Worm (Caenorhabditis elegans): ENCODE data around the gene T03F6.9.

Gene T03F6.9

DNA sequence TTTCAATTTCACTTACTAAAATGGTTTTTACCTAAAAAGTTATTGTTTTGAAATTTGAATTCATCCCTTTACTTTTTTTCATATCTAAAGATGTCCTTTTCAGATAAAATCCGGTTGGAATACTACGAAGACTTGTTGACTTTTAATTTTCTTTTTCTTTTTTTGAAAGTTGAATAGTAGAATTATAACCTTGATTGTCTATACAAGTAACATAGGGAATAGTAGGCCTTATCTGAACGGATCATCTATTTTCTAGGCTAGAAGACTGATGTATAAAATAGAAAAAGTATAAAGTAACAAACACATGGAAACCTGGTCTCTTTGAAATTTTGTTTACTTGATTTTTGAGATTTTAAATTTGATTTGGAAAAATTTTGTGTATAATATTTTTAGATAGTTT is 10.0 kb upstream of the T03F6.9 start:
- TF ChIP-seq unc-62 (GFP tag; optimal IDR thresholded peaks at IDR 0.05): no peak

DNA sequence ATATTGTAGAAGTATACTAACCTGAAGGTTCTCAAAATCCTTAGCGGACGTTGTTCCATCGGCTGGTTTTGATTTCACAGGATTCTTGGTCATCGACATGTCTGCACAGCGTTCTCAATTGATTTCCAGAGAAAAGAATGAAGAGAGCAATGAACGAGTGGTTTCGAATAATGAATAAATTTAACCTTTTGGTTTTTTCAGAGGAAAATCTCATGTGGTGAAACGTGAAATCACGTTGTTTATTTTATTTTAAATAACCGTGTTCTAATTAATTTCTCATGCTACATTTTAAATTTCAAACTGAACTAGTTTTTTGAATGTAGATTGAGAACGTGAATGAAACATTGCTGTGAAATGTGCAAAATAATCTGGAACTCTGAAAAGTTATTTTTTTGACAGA is 9.3 kb upstream of the T03F6.9 start, which contains the start of gene T03F6.6:
Gene T03F6.6 (minus strand): TSS at position 101 of the 400 bp plus-strand sequence.
- TF ChIP-seq unc-62 (GFP tag; optimal IDR thresholded peaks at IDR 0.05): no peak

DNA sequence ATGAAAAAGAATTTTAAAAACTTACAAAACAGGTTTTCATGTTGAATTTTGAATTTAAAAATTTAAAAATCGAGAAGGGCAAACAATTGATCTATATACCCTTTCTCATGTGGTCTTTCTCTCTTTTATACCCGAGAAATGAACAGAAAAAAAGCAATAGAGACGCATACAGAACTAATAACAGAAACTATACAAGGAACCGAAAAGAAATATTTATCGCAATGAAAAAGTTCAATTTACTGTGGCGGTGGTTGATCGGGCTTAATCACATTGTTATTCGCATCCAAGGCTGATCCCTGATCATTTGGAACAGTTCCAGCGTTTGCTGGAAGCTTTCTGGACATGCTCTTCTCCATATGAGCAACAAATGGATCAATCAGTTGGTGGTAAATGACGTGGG is 7.4 kb upstream of the T03F6.9 start, which contains the start of gene T03F6.10:
Gene T03F6.10 (minus strand): TSS at position 101 of the 400 bp plus-strand sequence.
- no peak for TF ChIP-seq unc-62 (GFP tag; optimal IDR thresholded peaks at IDR 0.05)

DNA sequence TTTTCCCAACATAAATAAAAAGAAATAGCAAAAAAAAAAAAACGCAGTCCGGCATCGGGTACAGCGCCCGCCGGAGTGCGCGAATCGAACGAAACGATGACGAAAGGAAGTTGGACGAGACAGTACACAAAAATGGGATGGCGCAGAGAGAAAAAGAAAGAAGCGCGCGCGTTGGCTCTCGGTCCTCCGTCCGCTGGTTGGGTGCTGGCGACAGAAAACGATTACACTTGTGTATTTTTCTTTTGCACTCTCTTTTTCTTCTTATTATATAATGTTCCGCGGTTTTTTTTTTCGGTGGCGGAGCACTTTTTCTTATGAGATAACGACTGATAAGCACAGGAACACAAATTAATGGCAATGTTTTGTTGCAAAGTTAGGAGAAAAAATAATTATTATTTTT is 6.4 kb upstream of the T03F6.9 start:
- no peak for TF ChIP-seq unc-62 (GFP tag; optimal IDR thresholded peaks at IDR 0.05)

DNA sequence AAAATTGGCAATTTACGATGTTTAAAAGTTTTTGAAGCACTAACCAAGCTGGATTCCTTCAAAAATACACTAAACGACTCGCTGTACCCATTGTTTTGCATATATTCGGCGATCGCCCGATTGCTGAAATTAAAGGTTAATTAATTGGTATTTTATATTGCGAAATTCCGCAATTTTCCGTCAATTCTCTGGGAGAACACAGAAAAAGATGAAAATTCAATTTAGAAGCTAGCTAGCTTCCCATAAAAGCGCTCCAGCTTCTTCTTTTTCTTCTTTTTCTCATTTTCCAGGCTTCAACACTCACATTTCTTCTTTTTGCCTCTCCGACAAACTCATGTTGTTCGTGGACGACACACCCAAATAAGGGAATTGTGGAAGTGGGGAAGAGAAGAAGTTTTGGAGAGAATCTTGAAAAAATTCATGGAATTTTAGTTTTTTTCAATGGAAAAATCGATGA is 5.5 kb upstream of the T03F6.9 start, which contains the start of gene lis-1:
Gene lis-1 (minus strand): TSS at position 407 of the 457 bp plus-strand sequence.
- no peak for TF ChIP-seq unc-62 (GFP tag; optimal IDR thresholded peaks at IDR 0.05)

ce11 chrIII:13359847-13360246 is 11.0 kb downstream of the T03F6.9 start:
- no peak for TF ChIP-seq unc-62 (GFP tag; optimal IDR thresholded peaks at IDR 0.05)

DNA sequence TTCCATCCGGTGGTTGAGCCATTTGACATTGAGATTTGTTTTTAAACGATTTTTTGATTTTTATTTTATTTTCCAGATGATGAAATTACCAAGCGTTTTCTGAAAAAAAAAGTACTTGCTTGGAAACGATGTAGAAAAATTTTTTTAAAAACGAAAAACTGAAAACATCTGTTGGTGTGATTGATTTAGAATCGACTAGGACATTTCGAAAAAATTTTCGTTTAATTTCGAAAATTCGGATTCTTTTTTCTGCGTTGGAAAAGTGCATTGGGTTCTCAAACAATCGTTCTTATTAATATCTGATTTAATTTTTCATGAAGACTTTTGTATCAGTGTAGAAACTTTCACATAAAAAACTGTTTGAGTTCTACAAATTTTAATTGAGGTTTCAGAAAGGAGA is 11.6 kb downstream of the T03F6.9 start, which contains the start of gene F53A2.9:
Gene F53A2.9 (minus strand): TSS at position 101 of the 400 bp plus-strand sequence.
- no peak for TF ChIP-seq unc-62 (GFP tag; optimal IDR thresholded peaks at IDR 0.05)

- TF ChIP-seq unc-62 (GFP tag; optimal IDR thresholded peaks at IDR 0.05): no peak
Measured at ce11 chrIII:13350964-13351363, 19.9 kb downstream of the T03F6.9 start.

ce11 chrIII:13348891-13349290 is 22.0 kb downstream of the T03F6.9 start:
- no peak for TF ChIP-seq unc-62 (GFP tag; optimal IDR thresholded peaks at IDR 0.05)

DNA sequence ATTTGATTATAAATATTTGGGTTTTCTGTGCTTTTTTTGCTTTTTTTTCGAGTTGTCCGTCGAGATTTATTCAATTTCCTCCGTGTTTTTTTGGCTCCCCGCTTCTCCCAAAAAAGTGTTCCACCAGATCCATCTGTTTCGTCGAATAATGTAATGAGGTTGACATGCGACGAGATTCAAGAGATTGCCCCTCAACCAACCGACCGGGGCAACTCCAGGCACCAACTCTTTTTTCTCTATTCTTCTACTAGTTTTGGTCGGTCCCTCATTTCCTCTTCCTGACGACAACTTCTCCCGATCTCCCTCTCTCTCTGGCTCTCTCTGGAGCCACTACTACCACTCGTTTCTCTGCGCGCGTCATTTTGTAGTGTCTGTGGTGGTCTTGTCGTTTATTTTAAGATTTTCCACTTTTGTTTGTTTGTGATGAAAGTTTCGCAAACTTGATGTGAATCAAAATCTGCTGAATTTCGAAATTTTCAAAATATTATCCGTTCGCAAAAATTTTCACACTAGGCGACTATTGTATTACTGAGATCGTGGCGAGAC is 23.0 kb downstream of the T03F6.9 start:
- TF ChIP-seq unc-62 (GFP tag; optimal IDR thresholded peaks at IDR 0.05): no peak

- no peak for TF ChIP-seq unc-62 (GFP tag; optimal IDR thresholded peaks at IDR 0.05)
Measured at ce11 chrIII:13346785-13347184, 24.1 kb downstream of the T03F6.9 start, which contains the start of gene mtm-6. TSS of gene mtm-6 (plus strand) at chrIII:13347085.

DNA sequence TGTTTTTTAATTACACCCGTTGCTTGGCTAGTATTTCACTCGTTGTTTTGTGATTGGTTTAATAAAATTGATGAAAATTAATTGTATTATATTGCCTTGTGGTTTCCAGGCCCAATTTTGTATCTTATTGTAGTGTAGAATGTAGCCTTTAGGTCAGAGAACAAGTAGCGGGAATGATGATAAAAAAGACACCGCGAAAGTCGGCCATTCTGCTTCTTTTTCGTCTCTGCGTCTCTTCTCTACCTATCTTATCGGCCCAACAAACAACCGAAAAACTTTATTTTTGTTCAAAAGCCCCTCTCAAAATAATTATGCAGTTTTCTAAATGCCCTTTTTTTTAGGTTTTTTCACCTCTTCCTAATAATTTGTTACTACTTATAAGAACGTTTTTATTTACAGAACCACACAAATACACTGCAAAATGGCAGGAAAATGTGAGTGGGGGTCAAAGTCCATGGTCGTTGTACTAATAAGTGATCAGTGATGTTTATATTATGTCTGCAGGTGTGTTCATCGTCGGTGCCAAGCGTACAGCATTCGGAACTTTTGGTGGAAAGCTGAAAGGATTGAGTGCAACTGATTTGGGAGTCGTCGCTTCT is 26.2 kb downstream of the T03F6.9 start, which contains the start of gene acaa-2:
Gene acaa-2 (plus strand): TSS at position 400 of the 599 bp plus-strand sequence.
- no peak for TF ChIP-seq unc-62 (GFP tag; optimal IDR thresholded peaks at IDR 0.05)

- TF ChIP-seq unc-62 (GFP tag; optimal IDR thresholded peaks at IDR 0.05): no peak
Measured at ce11 chrIII:13343562-13344139, 27.2 kb downstream of the T03F6.9 start.

ce11 chrIII:13343117-13343516 is 27.8 kb downstream of the T03F6.9 start, which contains the start of gene ife-1:
TSS of gene ife-1 (plus strand) at chrIII:13343417.
- TF ChIP-seq unc-62 (GFP tag; optimal IDR thresholded peaks at IDR 0.05): no peak

DNA sequence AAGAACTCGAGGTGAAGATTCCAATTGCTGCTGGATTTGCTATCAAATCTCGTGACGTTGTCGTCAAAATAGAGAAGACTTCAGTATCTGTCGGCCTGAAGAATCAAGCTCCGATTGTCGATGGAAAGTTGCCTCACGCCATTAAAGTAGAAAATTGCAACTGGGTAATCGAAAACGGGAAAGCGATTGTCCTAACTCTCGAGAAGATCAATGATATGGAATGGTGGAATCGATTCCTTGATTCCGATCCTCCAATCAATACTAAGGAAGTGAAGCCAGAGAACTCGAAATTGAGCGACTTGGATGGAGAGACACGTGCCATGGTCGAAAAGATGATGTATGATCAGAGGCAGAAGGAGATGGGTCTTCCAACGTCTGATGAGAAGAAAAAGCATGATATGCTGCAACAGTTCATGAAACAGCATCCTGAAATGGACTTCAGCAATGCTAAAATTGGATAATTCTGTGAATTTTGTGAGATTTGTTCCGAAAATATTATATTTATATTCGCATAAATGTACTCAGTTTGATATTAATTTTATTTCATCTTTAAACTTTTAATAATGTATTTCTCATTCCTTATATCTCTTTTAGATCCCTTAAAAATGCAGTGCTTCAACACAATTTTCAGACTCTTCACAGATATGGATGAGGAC is 28.7 kb downstream of the T03F6.9 start, which contains the start of gene dro-1:
Gene dro-1 (plus strand): TSS at position 606 of the 656 bp plus-strand sequence.
- TF ChIP-seq unc-62 (GFP tag; optimal IDR thresholded peaks at IDR 0.05): no peak

DNA sequence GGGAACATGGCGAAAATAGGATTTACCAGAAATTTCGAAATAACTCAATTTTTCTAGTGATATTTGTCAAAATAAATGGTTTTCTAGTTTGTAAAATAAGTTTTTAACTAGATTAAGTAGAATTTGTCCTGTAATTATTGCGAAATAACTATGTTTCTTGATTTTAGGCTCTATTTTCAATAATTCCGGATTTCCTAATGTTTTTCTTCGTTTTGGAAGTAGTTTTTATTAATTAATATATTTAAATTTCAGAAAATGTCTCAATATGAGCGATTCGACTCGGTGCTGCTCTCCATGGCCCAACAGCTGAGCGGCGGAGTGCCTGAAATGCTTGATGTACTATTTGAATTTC is 29.6 kb downstream of the T03F6.9 start, which contains the start of gene nud-1:
Gene nud-1 (plus strand): TSS at position 253 of the 352 bp plus-strand sequence.
- no peak for TF ChIP-seq unc-62 (GFP tag; optimal IDR thresholded peaks at IDR 0.05)

Data from whole organism, dauer.